Worm (Caenorhabditis elegans) whole organism, L4 larva: ENCODE measurements around the gene F10G2.1.
"Not testable (repeated sequence)": the region's sequence is repeated elsewhere in the genome, so short reads cannot be mapped to it uniquely, and the experiment has no call there.

ENCODE experiments used
- F26F4.8 ChIP-seq: fragments of 200-800 bp; sonication (Bioruptor generic); conservative IDR thresholded peaks from 2 replicates; pipeline ENCODE4 v1.3.6; 2022; ENCODE audit warnings: missing genetic modification characterization, missing compliant biosample characterization
- F49E8.2 ChIP-seq: sonication (generic microtip); optimal IDR thresholded peaks from 2 replicates; lab custom pipeline; 2016; ENCODE audit warnings: missing compliant biosample characterization, mild to moderate bottlenecking, missing genetic modification characterization, borderline replicate concordance
- T26A8.4 ChIP-seq: fragments of 200-800 bp; sonication (Bioruptor generic); IDR thresholded peaks from 2 replicates; pipeline ENCODE4 v1.3.6; 2022; ENCODE audit warnings: missing genetic modification characterization, missing compliant biosample characterization
- ZK337.2 ChIP-seq: fragments of 200-800 bp; sonication (Bioruptor generic); IDR thresholded peaks from 2 replicates; pipeline ENCODE4 v1.3.6; 2022; ENCODE audit warnings: missing genetic modification reagents, missing genetic modification characterization, missing compliant biosample characterization
- aha-1 ChIP-seq: fragments of 150-350 bp; peaks from one replicate; lab custom pipeline; 2014; ENCODE audit warnings: missing biosample characterization, missing genetic modification characterization
- arid-1 ChIP-seq: fragments of 200-800 bp; sonication (Bioruptor generic); conservative IDR thresholded peaks from 2 replicates; pipeline ENCODE4 v1.3.6; 2022; ENCODE audit warnings: missing genetic modification reagents, missing genetic modification characterization, missing compliant biosample characterization
- attf-4 ChIP-seq: sonication (generic microtip); optimal IDR thresholded peaks from 3 replicates; lab custom pipeline; 2017; ENCODE audit warnings: missing biosample characterization, missing genetic modification characterization
- ceh-44 ChIP-seq: fragments of 200-800 bp; sonication (Bioruptor generic); IDR thresholded peaks from 2 replicates; pipeline ENCODE4 v1.3.6; 2022; ENCODE audit warnings: missing genetic modification reagents, missing genetic modification characterization, missing compliant biosample characterization
- ces-1 ChIP-seq: fragments of 150-350 bp; sonication (generic microtip); optimal IDR thresholded peaks from 4 replicates; lab custom pipeline; 2014; ENCODE audit warnings: missing biosample characterization, missing genetic modification reagents, missing genetic modification characterization
- ctbp-1 ChIP-seq: fragments of 200-800 bp; sonication (Bioruptor generic); IDR thresholded peaks from 2 replicates; pipeline ENCODE4 v1.3.6; 2022; ENCODE audit warnings: missing genetic modification reagents, missing genetic modification characterization, missing compliant biosample characterization
- daf-8 ChIP-seq: fragments of 200-800 bp; sonication (Bioruptor generic); IDR thresholded peaks from 2 replicates; pipeline ENCODE4 v1.3.6; 2022; ENCODE audit warnings: missing genetic modification characterization, missing compliant biosample characterization
- dmd-6 ChIP-seq: fragments of 200-800 bp; sonication (Bioruptor generic); IDR thresholded peaks from 2 replicates; pipeline ENCODE4 v1.3.6; 2022; ENCODE audit warnings: missing genetic modification reagents, missing genetic modification characterization, missing compliant biosample characterization
- dmd-9 ChIP-seq: fragments of 200-800 bp; sonication (Bioruptor generic); IDR thresholded peaks from 2 replicates; pipeline ENCODE4 v1.3.6; 2022; ENCODE audit warnings: missing genetic modification reagents, missing genetic modification characterization, missing compliant biosample characterization
- duxl-1 ChIP-seq: sonication (generic microtip); optimal IDR thresholded peaks from 2 replicates; lab custom pipeline; 2016; ENCODE audit warnings: mild to moderate bottlenecking, missing genetic modification characterization, moderate library complexity, missing compliant biosample characterization; ENCODE audit not compliant: poor library complexity
- gei-8 ChIP-seq: fragments of 200-800 bp; sonication (Bioruptor generic); optimal IDR thresholded peaks from 2 replicates; lab custom pipeline; 2018; ENCODE audit warnings: mild to moderate bottlenecking, missing genetic modification characterization, missing compliant biosample characterization
- hlh-11 ChIP-seq: fragments of 200-800 bp; sonication (Bioruptor generic); optimal IDR thresholded peaks from 2 replicates; lab custom pipeline; 2018; ENCODE audit warnings: mild to moderate bottlenecking, missing genetic modification characterization, missing compliant biosample characterization
- hmg-1.1 ChIP-seq: fragments of 200-800 bp; sonication (Bioruptor generic); IDR thresholded peaks from 2 replicates; pipeline ENCODE4 v1.3.6; 2022; ENCODE audit warnings: missing genetic modification reagents, missing genetic modification characterization, missing compliant biosample characterization
- jun-1 ChIP-seq: fragments of 150-350 bp; optimal IDR thresholded peaks from 2 replicates; lab custom pipeline; 2014; ENCODE audit warnings: missing biosample characterization, missing genetic modification reagents, missing genetic modification characterization
- lin-13 ChIP-seq: fragments of 150-350 bp; optimal IDR thresholded peaks from 2 replicates; lab custom pipeline; 2014; ENCODE audit warnings: missing biosample characterization, missing genetic modification reagents, missing genetic modification characterization
- lsy-2 ChIP-seq, 2 experiments: fragments of 150-350 bp in 1 of 2; sonication (generic microtip) in 1 of 2; optimal IDR thresholded peaks; 2 replicates each; lab custom pipeline; 2014 to 2017; ENCODE audit warnings: missing biosample characterization in 2 of 2, missing genetic modification characterization in 2 of 2
- madf-5 ChIP-seq, 2 experiments: fragments of 200-800 bp; sonication (Bioruptor generic); IDR thresholded peaks; 2 replicates each; pipeline ENCODE4 v1.3.6; 2022; ENCODE audit warnings: missing compliant biosample characterization in 2 of 2, missing genetic modification characterization in 2 of 2
- nhr-111 ChIP-seq: fragments of 200-800 bp; sonication (Bioruptor generic); optimal IDR thresholded peaks from 2 replicates; lab custom pipeline; 2018; ENCODE audit warnings: mild to moderate bottlenecking, missing genetic modification characterization, missing compliant biosample characterization
- nhr-41 ChIP-seq: fragments of 200-800 bp; sonication (Bioruptor generic); IDR thresholded peaks from 2 replicates; pipeline ENCODE4 v1.3.6; 2022; ENCODE audit warnings: missing genetic modification reagents, missing genetic modification characterization, missing compliant biosample characterization
- nhr-6 ChIP-seq: fragments of 150-350 bp; optimal IDR thresholded peaks from 2 replicates; lab custom pipeline; 2014; ENCODE audit warnings: missing biosample characterization, missing genetic modification characterization
- nhr-76 ChIP-seq: fragments of 150-350 bp; optimal IDR thresholded peaks from 2 replicates; lab custom pipeline; 2014; ENCODE audit warnings: missing biosample characterization, missing genetic modification characterization
- skn-1 ChIP-seq: fragments of 150-350 bp; optimal IDR thresholded peaks from 2 replicates; lab custom pipeline; 2014; ENCODE audit warnings: missing biosample characterization, missing genetic modification characterization
- spr-1 ChIP-seq: sonication (generic microtip); optimal IDR thresholded peaks from 2 replicates; lab custom pipeline; 2016; ENCODE audit warnings: mild to moderate bottlenecking, missing genetic modification characterization, missing compliant biosample characterization
- unc-62 ChIP-seq, 3 experiments: fragments of 150-350 bp in 1 of 3; sonication (generic microtip); optimal IDR thresholded peaks in 2 of 3; peaks in 1 of 3; 1 replicate in 1 of 3; 2 replicates in 2 of 3; lab custom pipeline; 2014 to 2017; ENCODE audit warnings: missing biosample characterization in 3 of 3, missing genetic modification characterization in 3 of 3, missing genetic modification reagents in 3 of 3, missing genotype in 1 of 3
- zfp-2 ChIP-seq: sonication (generic microtip); optimal IDR thresholded peaks from 2 replicates; lab custom pipeline; 2016; ENCODE audit warnings: mild to moderate bottlenecking, missing genetic modification characterization, missing compliant biosample characterization
- zip-11 ChIP-seq: fragments of 200-800 bp; sonication (Bioruptor generic); IDR thresholded peaks from 2 replicates; pipeline ENCODE4 v1.3.6; 2022; ENCODE audit warnings: missing genetic modification characterization, missing compliant biosample characterization
- zip-2 ChIP-seq: fragments of 150-350 bp; optimal IDR thresholded peaks from 2 replicates; lab custom pipeline; 2014; ENCODE audit warnings: missing biosample characterization, missing genetic modification characterization
- ztf-7 ChIP-seq: fragments of 150-350 bp; optimal IDR thresholded peaks from 2 replicates; lab custom pipeline; 2014; ENCODE audit warnings: missing biosample characterization, missing genetic modification characterization

Gene F10G2.1

DNA sequence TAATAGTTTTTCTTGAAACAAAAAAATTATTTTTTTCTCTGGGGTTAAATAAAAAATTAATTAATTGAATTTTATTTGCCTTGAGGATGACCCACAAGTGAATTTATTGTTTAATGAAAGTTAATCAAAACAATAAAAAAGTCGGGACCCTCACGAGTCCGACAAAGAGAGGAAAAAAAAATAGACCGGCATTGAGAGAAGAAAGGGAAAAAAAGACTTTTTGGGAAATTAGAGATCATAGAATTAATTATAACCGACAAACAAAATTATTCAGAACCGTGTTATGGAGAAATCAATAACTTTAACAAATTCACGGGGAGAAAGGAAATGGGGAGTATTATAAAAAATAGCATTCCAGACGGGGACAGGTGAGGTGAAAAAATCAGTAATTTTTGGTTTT is 4.9 kb downstream of the F10G2.1 start, which contains the start of gene F10G2.7:
F10G2.7 (minus strand) TSS at position 101 of the 400 bp plus-strand sequence.
- not testable (repeated sequence) for TF ChIP-seq ceh-44 (GFP tag; lab: Robert Waterston, UW); aha-1 (tag; lab: Kevin White, UChicago); gei-8 (GFP tag; lab: Kevin White, UChicago)

ce11 chrV:7339831-7340230 is 7.5 kb downstream of the F10G2.1 start, which contains the start of gene srh-187:
Gene srh-187 (minus strand): TSS chrV:7339931.
- TF ChIP-seq hmg-1.1 (GFP tag; lab: Robert Waterston, UW) (no peak), skn-1 (no peak), nhr-76 (no peak), jun-1 (tag; lab: Kevin White, UChicago) (no peak), zip-2 (tag; lab: Kevin White, UChicago) (no peak), ces-1 (no peak), spr-1 (tag; lab: Kevin White, UChicago) (no peak), lsy-2 (tag; optimal IDR thresholded peaks at IDR 0.05; lab: Kevin White, UChicago) (no peak), F49E8.2 (no peak), hlh-11 (no peak), dmd-9 (GFP tag; lab: Robert Waterston, UW) (no peak), dmd-6 (GFP tag; lab: Robert Waterston, UW) (no peak), zfp-2 (no peak), nhr-111 (GFP tag; lab: Kevin White, UChicago) (no peak), nhr-6 (tag; lab: Kevin White, UChicago) (no peak), ctbp-1 (GFP tag; lab: Robert Waterston, UW) (no peak), ztf-7 (tag; lab: Kevin White, UChicago) (no peak)

ce11 chrV:7341942-7342341 is 9.6 kb downstream of the F10G2.1 start, which contains the start of the genes nhr-263 and nhr-148:
Gene nhr-263 (minus strand): TSS chrV:7342042.
Gene nhr-148 (plus strand): TSS chrV:7342156.
- TF ChIP-seq hlh-11, result no peak
- TF ChIP-seq attf-4 (tag; lab: Kevin White, UChicago), result no peak
- TF ChIP-seq F49E8.2, result no peak
- no peak for TF ChIP-seq duxl-1 (tag; lab: Kevin White, UChicago)
- no peak for TF ChIP-seq zip-11
- no peak for TF ChIP-seq dmd-6 (GFP tag; lab: Robert Waterston, UW)
- no peak for TF ChIP-seq nhr-41
- TF ChIP-seq nhr-76, result no peak
- no peak for TF ChIP-seq lin-13 (GFP tag; lab: Kevin White, UChicago)
- TF ChIP-seq daf-8 (GFP tag; lab: Robert Waterston, UW), result no peak
- TF ChIP-seq arid-1 (GFP tag; lab: Robert Waterston, UW), result no peak
- TF ChIP-seq F26F4.8 (GFP tag; lab: Robert Waterston, UW), result no peak

DNA sequence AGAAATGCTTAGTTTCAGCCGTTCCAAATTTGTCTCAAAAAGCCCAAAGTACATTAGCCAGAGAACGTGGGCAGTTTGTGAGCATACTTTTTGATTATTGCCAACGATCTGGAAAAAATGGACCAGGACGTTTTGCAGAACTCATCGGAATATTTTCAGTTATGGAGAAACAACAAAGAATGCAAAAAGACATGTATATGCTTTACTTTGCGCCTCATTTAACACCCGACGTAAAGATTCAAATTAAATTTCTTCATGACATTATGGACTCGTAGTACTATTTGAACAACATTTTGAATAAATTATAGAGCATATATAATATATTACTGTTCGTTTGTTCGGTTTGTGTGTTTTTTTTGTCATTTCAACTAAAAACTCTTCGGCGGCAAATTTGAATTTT is 11.2 kb downstream of the F10G2.1 start, which contains the start of gene srh-244:
srh-244 (plus strand) TSS at position 301 of the 400 bp plus-strand sequence.
- TF ChIP-seq unc-62 (GFP tag; optimal IDR thresholded peaks at IDR 0.05 in 1 of 2; lab: Kevin White, UChicago) (peak in 1 of 2 experiments; percentile 62), unc-62 (tag; optimal IDR thresholded peaks at IDR 0.05; lab: Kevin White, UChicago) (no peak), ZK337.2 (GFP tag; lab: Robert Waterston, UW) (no peak)

- not testable (repeated sequence) for TF ChIP-seq T26A8.4 (GFP tag; lab: Robert Waterston, UW); madf-5 (GFP tag; IDR thresholded peaks at IDR 0.05; lab: Robert Waterston, UW); ctbp-1 (GFP tag; lab: Robert Waterston, UW)
These were observed 13.1 kb downstream of the F10G2.1 start, which contains the start of gene nhr-147 for ce11 chrV:7345494-7345893. Gene nhr-147 (plus strand): TSS chrV:7345794.
